Worm (Caenorhabditis elegans) whole organism, late embryonic: ENCODE measurements around the gene wdfy-3.

Source experiments
- ahr-1 ChIP-seq: sonication (generic microtip); optimal IDR thresholded peaks from 2 replicates; lab custom pipeline; 2016; ENCODE audit warnings: missing genetic modification characterization, missing compliant biosample characterization
- ceh-2 ChIP-seq: sonication (generic microtip); optimal IDR thresholded peaks from 2 replicates; lab custom pipeline; 2016; ENCODE audit warnings: missing genotype, missing genetic modification characterization, missing compliant biosample characterization
- elt-4 ChIP-seq: sonication (generic microtip); optimal IDR thresholded peaks from 2 replicates; lab custom pipeline; 2016; ENCODE audit warnings: missing genetic modification characterization, missing compliant biosample characterization
- unc-55 ChIP-seq: sonication (generic microtip); optimal IDR thresholded peaks from 2 replicates; lab custom pipeline; 2017; ENCODE audit warnings: missing biosample characterization, missing genetic modification reagents, missing genetic modification characterization
- ztf-16 ChIP-seq: sonication (generic microtip); optimal IDR thresholded peaks from 2 replicates; lab custom pipeline; 2017; ENCODE audit warnings: missing genetic modification characterization, missing compliant biosample characterization

DNA sequence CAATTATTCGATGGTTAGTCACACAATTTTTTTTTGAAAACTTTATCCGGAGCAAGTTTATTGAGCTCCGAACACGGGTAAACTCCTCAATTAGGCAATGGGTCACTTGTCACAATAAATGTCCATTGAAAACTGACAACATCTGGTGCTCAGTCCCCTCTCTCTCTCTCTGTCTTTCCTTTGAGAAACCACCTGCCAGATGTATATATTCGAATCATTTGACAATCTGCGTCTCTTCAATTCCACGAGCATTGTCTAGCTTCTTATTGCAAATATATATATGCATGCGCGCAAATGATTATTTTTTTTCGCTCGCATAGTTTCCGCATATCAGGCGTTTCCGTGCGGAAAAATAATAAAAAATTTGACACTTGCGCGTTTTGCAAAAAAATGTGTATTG lies 32.6 kb downstream of the wdfy-3 start:
- TF ChIP-seq ahr-1 (tag; lab: Kevin White, UChicago) (no peak), ceh-2 (tag; lab: Kevin White, UChicago) (no peak), unc-55 (peak; percentile 60), elt-4 (no peak), ztf-16 (tag; lab: Kevin White, UChicago) (no peak)
